Worm (Caenorhabditis elegans): ENCODE results near the gene mrpl-50.

ce11 chrII:8927253-8927791 lies 2.3 kb upstream of the mrpl-50 start, which contains the start of gene cct-2:
- TF ChIP-seq ama-1 (optimal IDR thresholded peaks at IDR 0.05): peak; percentile 10
- TF ChIP-seq mep-1 (tag; optimal IDR thresholded peaks at IDR 0.05): peak; percentile 54
- no peak for TF ChIP-seq nhr-11 (tag; optimal IDR thresholded peaks at IDR 0.05)
- TF ChIP-seq ces-1 (GFP tag; optimal IDR thresholded peaks at IDR 0.05): no peak
- TF ChIP-seq zag-1 (tag; optimal IDR thresholded peaks at IDR 0.05): no peak
- no peak for TF ChIP-seq snpc-4 (tag; optimal IDR thresholded peaks at IDR 0.05)
- no peak for TF ChIP-seq nhr-28 (tag; optimal IDR thresholded peaks at IDR 0.05)

Data from whole organism, L4 larva.